Worm (Caenorhabditis elegans) whole organism, late embryonic: ENCODE measurements around the gene tmed-10.
"Not testable (repeated sequence)": the region's sequence is repeated elsewhere in the genome, so short reads cannot be mapped to it uniquely, and the experiment has no call there.

Experiments used
- C38D4.7 ChIP-seq: fragments of 200-800 bp; sonication (Bioruptor generic); optimal IDR thresholded peaks from 2 replicates; lab custom pipeline; 2018; ENCODE audit warnings: mild to moderate bottlenecking, missing genetic modification characterization, moderate library complexity, missing compliant biosample characterization
- ceh-48 ChIP-seq: sonication (generic microtip); optimal IDR thresholded peaks from 2 replicates; lab custom pipeline; 2016; ENCODE audit warnings: missing genetic modification characterization, inconsistent platforms, missing compliant biosample characterization
- elt-2 ChIP-seq: sonication (generic microtip); optimal IDR thresholded peaks from 2 replicates; lab custom pipeline; 2016; ENCODE audit warnings: missing genetic modification reagents, missing genetic modification characterization, missing compliant biosample characterization
- hlh-8 ChIP-seq: sonication (generic microtip); optimal IDR thresholded peaks from 2 replicates; lab custom pipeline; 2016; ENCODE audit warnings: missing genotype, missing genetic modification characterization, missing compliant biosample characterization
- unc-86 ChIP-seq: sonication (generic microtip); optimal IDR thresholded peaks from 2 replicates; lab custom pipeline; 2016; ENCODE audit warnings: missing genetic modification characterization, missing compliant biosample characterization
- zip-5 ChIP-seq: sonication (generic microtip); optimal IDR thresholded peaks from 2 replicates; lab custom pipeline; 2016; ENCODE audit warnings: missing genetic modification characterization, missing compliant biosample characterization

- TF ChIP-seq C38D4.7 (GFP tag; lab: Kevin White, UChicago); zip-5 (tag; lab: Kevin White, UChicago); unc-86 (tag; lab: Kevin White, UChicago); elt-2; ceh-48 (tag; lab: Kevin White, UChicago); hlh-8: not testable (repeated sequence)
Observed at ce11 chrV:11286114-11286513, 40.6 kb downstream of the tmed-10 start, which contains the start of gene C03E10.3.
